Fruit fly (Drosophila melanogaster) whole organism, larva: ENCODE measurements around the gene papi.

ENCODE experiments used
- noc ChIP-seq: fragments of 200-800 bp; sonication (Bioruptor generic); optimal IDR thresholded peaks from 3 replicates; lab custom pipeline; 2019; ENCODE audit warnings: missing biosample characterization, mild to moderate bottlenecking, missing genetic modification characterization, moderate library complexity

Gene papi

DNA sequence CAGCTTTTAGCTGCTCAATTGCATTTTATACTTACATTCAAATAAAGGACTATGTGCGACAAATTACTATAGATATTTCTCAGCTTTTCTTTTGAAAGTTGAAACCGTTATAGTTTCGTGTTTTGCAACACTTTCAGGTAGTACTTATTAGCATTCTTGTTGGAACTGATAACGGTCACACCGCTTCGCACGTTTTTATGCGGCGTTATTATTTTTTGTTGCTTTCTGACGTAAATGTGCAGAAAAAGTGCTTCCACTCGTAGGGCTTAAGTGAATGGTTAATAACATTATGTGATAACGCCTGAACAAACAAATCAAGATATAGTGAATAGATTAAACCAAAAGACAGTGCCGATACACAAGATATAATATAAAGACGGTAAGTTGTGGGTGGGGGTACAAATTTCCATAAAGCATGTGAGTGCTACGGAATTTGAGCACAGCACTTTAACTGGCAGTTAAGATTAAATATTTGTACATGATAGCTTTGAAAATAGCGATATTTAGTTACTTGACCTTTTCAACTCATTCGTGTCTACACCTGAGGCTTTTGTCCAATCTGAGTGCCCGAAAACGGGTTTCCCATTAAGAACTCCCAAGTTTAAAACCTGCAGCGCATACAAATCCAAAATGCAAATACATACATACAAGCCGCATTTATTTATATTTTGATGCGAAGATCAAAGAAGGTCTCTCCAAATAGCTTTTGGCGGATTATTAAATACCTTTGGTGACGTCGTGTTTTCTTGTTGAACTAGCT is at the start of gene papi:
TSS of gene papi (plus strand) at position 176 of the 760 bp plus-strand sequence.
- TF ChIP-seq noc (tag; lab: Kevin White, UChicago), result peak; percentile 41

DNA sequence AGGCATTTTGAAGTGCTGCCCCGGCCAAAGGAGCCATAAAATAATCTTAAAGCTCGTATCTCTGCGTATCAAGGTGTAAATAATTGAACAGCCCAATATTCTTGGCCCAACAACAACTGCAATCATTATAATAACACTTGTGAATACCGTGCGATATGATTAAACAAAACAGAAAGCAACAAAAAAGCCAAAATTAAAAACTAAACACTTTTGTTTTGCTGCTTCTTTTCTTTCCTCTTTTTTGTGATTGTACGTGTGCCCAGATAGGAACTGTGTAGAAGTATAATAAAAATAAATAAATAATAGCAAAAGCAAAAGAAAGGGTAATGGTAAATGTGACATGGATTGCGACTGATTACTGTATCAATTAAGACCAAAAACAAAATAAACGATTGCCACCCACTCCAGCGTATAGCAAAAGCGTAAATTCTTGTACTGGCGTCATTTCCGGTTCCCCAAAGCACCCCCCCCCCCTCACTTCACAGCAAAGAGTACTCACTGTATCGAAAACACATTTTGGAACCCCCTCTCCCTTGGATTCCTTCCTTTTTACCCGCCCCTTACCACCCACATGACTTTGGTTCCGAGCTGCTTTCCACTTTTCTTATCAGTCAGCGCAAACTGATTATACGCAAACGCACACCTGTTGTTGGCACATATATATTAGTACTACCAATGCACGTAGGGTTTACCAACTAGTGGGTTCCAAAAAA is 49.0 kb upstream of the papi start:
- peak; percentile 75 for TF ChIP-seq noc (tag; lab: Kevin White, UChicago)

DNA sequence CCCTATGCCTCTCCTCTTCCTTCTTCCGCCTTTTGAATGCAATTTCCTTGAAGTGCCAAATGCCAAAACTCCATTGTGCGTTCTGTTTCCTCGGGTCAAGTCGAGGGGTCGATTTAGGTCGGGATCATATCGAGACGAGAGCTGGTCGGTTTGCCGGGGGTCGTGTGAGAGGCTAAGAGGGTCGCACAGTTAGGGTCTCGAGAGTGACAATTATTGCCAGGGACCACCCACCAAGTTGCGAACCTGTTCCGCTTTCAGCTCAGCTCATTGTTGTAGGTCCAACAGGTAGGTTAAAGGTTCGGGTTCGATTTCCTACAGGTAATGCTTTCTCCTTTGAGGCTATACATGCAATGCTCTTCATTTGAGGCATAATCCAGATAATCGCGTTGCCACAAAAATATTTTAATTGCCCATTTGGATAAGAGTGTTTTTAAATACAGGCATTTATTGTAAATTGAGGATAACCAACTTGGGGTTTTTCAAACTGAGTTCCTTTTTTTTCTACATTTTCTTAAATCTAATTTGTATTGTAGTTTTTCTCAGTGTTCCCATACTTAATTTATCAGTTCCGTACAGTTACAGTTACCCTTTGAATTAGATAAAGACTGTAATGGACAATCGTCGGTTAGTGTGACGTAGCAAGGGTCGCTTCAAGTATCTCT is 48.0 kb upstream of the papi start:
- TF ChIP-seq noc (tag; lab: Kevin White, UChicago), result no peak

DNA sequence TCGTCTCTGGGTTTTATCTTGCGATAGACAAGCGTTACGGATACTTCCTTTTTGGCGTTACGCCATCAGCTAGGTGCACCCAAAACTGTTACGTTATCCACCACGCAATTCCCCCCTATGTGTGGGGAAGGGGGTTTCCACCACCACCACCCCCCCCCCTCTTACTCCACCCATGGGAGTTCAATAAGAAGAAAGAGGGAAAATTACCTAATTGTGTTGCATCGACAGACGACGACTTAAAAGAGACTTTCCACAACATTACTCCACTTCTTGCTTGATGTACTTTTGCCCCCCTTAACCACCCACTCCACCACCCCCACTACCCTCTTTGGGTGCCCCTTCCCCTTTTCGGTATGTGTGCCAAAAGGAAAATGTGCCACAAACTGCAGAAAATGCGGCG is 47.4 kb upstream of the papi start:
- TF ChIP-seq noc (tag; lab: Kevin White, UChicago), result no peak

DNA sequence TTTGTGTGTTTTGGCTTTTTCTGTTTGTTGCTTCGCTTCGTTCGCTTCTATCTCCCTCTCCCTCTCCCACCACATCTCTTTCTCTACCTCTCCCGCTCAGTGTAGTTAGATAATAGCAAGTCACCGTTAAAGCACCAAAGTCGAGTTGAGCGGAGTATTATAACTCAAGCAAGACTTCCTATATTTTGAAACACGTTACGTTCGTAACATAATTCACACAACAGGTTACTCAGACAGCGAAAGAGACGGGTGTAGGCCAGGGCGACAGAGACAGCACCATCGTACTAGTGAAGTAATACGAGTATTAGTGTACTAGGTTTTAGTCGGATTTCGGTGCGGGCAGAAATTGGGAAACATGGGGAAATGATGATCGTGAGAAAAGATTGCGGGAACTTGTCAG is 46.9 kb upstream of the papi start:
- no peak for TF ChIP-seq noc (tag; lab: Kevin White, UChicago)

DNA sequence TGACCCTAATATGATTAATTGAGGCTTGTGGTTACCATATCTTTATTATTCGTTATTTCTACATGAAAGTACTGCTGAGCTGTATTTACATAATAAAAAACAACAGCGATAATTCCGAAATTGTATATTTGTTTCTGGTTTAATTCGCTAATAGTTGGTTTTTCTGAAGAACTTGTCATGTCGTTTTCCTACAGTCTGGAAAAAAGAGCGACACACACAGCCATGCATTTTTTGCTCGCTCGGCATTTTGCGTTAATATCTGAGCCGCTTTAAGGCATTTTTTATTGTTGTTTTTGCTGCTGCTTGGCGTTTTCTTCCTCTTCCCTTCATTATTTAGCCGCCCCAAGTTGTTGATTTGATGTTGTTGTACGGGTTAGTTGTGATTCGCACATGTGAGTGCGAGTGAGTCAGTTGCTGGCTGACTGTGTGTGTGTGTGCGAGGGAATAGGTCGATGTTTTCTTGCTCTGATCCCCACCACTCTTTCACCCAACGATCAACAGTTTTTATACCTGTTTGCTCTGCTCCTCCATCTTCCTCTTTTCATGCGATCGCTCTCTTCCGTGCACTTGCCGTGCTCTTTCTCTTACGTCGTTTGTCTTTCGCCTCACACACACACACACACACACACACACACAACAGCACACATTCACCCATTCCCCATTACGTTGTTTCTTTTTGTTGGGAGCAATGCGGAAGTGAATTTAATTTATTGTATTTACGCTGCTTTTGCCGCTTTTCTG is 45.3 kb upstream of the papi start:
- peak; percentile 41 for TF ChIP-seq noc (tag; lab: Kevin White, UChicago)

DNA sequence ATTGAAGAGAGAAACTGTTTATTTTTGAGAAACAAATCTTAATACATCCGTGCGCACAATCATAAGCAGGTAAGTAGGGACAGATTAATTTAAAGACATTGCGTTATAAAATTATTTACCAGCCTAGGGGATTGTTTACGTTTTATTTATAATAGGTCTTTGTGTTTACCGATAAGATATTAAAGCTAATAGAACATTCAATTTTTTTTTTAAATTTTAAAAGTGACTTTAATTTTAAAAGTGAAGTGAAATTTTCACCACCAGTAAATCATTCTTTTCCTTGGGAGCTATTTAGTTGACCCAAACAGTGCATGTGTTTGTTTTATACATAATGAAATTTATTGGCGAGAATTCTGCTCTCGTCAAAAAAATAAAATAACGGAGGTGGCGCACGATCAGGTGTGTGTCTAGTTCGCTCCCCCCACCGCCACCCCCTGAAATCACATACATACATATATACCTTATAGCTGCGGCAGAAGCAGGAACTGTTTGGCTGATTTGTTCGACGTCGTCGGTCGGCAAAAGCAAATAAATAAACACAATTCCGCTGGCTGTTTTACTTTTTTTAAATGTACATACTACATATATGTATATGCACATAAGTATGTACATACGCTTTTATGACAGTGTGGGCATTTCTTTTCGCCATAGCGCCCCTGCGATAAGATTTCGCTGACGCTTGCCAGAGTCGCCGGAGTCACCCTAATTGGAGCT is 44.5 kb upstream of the papi start:
- TF ChIP-seq noc (tag; lab: Kevin White, UChicago), result peak; percentile 95

DNA sequence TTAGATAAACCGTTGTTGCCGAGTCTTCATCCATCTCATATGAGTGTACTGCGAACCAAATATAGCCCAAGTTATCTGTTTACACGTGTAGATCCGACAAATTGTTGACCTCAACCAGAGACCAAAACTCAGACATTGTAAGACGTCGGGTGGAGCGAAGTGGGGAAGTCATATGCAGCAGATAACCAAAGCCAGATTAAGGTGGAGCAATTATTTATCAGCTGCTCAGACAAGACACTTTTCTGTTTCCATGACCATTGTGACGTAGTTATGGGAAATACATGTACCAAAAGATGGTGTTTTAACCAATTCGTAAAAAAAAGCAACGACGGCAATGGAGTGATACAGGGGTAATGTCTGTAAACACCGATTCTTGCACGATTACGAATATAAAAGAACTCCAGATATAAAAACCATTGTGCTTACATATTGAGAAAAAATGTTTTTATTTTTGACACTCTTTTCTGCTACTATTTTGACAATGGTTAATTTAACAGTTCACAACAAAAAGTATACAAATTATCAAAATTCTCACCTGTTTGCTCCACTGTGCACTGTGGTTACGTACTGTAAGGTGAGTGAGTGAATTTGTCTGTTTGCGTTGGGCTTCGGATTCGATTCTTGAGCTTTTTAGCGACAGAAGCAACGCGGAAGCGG is 43.1 kb upstream of the papi start:
- TF ChIP-seq noc (tag; lab: Kevin White, UChicago), result peak; percentile 38

DNA sequence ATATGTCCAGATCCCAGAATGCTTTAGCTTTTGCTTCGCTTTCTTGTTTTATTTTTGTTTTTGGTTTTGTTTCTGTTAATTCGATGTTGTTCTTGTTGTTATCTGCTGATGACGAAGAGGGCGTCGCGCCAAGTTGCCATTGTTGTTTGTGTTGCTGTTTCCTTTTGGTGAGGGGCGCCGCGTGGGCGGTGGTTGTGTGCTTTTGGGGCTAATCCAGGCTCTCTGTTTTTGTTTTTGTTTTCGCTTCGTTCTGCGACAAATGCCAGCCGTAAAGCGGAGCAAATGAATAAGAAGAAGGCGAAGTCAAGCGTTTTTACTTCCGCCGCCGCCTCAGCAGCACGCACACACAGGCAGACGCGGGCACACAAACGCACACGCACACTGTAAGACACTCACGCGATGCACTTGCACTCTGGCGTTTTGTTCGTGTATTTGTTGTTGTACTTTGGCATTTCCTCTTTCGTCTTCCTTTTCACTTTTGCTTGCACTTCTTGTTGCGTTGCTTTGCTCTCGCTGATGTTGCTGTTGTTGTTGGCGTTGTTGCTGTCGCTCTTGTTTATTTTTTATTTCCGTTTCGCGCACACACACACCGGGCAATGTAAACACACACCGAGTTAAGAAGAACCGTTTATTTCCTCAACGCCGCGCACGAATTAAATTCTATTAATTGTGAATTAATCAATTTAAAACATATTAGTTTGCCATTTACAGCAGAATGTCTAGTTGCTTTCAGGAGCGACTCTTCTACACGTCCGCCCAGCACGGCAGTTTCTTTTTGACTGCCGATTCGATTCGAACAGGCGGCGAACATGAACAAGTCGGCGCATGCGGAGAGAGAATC is 42.4 kb upstream of the papi start, which contains the start of gene aop:
TSS of gene aop (minus strand) at position 786 of the 841 bp plus-strand sequence.
- no peak for TF ChIP-seq noc (tag; lab: Kevin White, UChicago)

DNA sequence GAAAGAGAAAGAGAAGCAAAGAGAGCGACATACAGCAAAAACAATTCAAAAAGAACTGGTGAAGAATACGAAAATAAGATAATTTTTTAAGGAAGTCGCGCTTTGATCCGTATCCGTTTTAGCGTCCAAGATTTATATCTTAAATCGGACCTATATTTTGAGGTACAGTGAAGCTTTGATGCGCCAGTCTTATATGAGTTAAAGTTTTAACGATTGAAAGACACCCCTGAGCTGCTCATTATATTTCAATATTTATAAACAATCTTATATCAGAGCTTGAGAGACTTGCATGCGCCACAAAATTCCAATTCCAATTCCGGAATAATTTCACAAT is 41.8 kb upstream of the papi start:
- no peak for TF ChIP-seq noc (tag; lab: Kevin White, UChicago)

DNA sequence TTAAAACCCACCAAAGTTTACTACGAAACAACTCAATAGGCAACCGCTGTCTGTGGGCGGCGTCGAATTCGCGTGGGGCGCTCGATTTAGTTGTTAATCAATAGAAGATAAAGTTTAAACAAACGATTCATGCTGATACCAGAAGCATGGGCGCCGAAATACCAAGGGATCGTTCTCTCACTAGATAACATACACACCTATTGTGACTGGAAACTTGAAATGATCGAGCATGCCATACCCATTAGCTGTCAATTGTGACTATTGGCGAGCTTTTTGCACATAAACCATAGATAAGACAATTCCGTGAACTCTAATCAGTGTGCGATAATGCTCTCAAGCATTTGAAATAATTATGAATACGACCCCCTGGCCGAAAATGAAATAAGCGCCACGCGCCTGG is 41.2 kb upstream of the papi start:
- peak; percentile 64 for TF ChIP-seq noc (tag; lab: Kevin White, UChicago)

DNA sequence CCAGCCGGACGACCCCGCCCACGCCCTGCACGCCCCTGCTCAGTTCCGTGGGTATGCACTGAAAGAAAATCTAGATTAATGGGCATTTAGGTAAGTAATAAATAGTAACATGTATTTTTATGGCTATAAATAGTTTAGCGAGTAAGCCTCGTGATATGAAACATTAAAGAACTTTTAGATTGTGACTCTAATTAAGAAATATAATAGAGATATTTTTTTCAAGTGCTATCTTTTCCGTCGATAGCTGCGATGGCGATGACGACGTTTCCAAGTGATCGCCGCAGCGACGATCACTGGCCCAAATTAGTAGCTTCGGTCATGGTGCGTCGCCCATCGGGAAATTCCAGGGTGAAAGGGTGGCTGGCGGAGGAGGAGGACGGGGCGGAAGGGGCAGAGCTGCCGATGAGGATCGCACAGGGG is 40.4 kb upstream of the papi start:
- TF ChIP-seq noc (tag; lab: Kevin White, UChicago), result peak; percentile 37

DNA sequence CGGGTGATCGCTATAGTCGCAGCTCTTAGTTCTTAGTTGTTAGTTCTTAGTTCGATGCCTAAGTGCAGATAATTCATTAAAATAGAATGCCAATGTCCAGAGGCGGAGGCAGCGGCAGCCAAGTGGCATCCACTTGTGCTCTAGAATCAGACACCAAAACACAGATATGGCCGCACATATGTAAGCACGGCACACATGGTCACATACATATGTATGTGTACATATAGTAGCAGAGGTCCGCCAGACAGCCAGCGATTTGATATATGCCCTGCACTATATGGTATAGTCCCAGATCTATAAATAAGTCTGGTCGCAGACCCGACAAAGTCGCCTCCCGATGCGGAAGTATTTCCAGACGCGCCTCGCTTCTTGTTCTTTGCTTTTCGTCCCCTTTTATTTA is 39.9 kb upstream of the papi start:
- TF ChIP-seq noc (tag; lab: Kevin White, UChicago), result no peak
